Fruit fly (Drosophila melanogaster) whole organism, embryonic: ENCODE results near the gene Tomosyn.

ENCODE experiments used
- BEAF-32 ChIP-seq: fragments of 200-800 bp; sonication (Bioruptor generic); optimal IDR thresholded peaks from 3 replicates; lab custom pipeline; 2017; ENCODE audit warnings: missing biosample characterization, missing genetic modification characterization, mild to moderate bottlenecking, moderate library complexity, missing genetic modification reagents
- CG10321 ChIP-seq: fragments of 200-800 bp; sonication (Bioruptor generic); IDR thresholded peaks from 2 replicates; pipeline ENCODE4 v1.3.6; 2022; ENCODE audit warnings: missing biosample characterization, missing genetic modification characterization
- CG10654 ChIP-seq: fragments of 200-800 bp; sonication (Bioruptor generic); optimal IDR thresholded peaks from 2 replicates; lab custom pipeline; 2016; ENCODE audit warnings: missing biosample characterization, missing genetic modification characterization
- CG11398 ChIP-seq: fragments of 200-800 bp; sonication (Bioruptor generic); optimal IDR thresholded peaks from 2 replicates; lab custom pipeline; 2016; ENCODE audit warnings: missing biosample characterization, missing genetic modification characterization
- CG11456 ChIP-seq: fragments of 200-800 bp; sonication (Bioruptor generic); IDR thresholded peaks from 3 replicates; pipeline ENCODE4 v1.3.6; 2022; ENCODE audit warnings: missing biosample characterization, missing genetic modification characterization
- CG11695 ChIP-seq: fragments of 200-800 bp; sonication (Bioruptor generic); IDR thresholded peaks from 3 replicates; pipeline ENCODE4 v1.3.6; 2022; ENCODE audit warnings: missing biosample characterization, missing genetic modification characterization
- CG11696 ChIP-seq: fragments of 200-800 bp; sonication (Bioruptor generic); IDR thresholded peaks from 2 replicates; pipeline ENCODE4 v1.3.6; 2022; ENCODE audit warnings: missing biosample characterization, missing genetic modification characterization
- CG13894 ChIP-seq: fragments of 200-800 bp; sonication (Bioruptor generic); optimal IDR thresholded peaks from 3 replicates; lab custom pipeline; 2018; ENCODE audit warnings: missing biosample characterization, mild to moderate bottlenecking, missing genetic modification characterization, moderate library complexity
- CG2875 ChIP-seq: fragments of 200-800 bp; sonication (Bioruptor generic); optimal IDR thresholded peaks from 2 replicates; lab custom pipeline; 2017; ENCODE audit warnings: missing biosample characterization, mild to moderate bottlenecking, missing genetic modification characterization, missing genetic modification reagents
- CG2889 ChIP-seq: fragments of 200-800 bp; sonication (Bioruptor generic); IDR thresholded peaks from 3 replicates; pipeline ENCODE4 v1.3.6; 2022; ENCODE audit warnings: missing biosample characterization, missing genetic modification characterization
- CG30020 ChIP-seq: fragments of 200-800 bp; optimal IDR thresholded peaks from 2 replicates; lab custom pipeline; 2019; ENCODE audit warnings: missing biosample characterization, mild to moderate bottlenecking, missing genetic modification characterization, moderate library complexity
- CG31388 ChIP-seq: fragments of 200-800 bp; sonication (Bioruptor generic); optimal IDR thresholded peaks from 2 replicates; lab custom pipeline; 2016; ENCODE audit warnings: missing biosample characterization, missing genetic modification characterization
- CG3163 ChIP-seq: fragments of 200-800 bp; sonication (Bioruptor generic); optimal IDR thresholded peaks from 3 replicates; lab custom pipeline; 2016; ENCODE audit warnings: missing biosample characterization, missing genetic modification characterization
- CG33213 ChIP-seq: fragments of 200-800 bp; sonication (Bioruptor generic); optimal IDR thresholded peaks from 3 replicates; lab custom pipeline; 2016; ENCODE audit warnings: missing biosample characterization, missing genetic modification characterization
- CG33557 ChIP-seq: fragments of 200-800 bp; sonication (Bioruptor generic); optimal IDR thresholded peaks from 2 replicates; lab custom pipeline; 2019; ENCODE audit warnings: missing biosample characterization, mild to moderate bottlenecking, missing genetic modification characterization, moderate library complexity
- CG7556 ChIP-seq: fragments of 200-800 bp; sonication (Bioruptor generic); optimal IDR thresholded peaks from 2 replicates; lab custom pipeline; 2017; ENCODE audit warnings: missing biosample characterization, mild to moderate bottlenecking, missing genetic modification characterization
- CG7963 ChIP-seq: fragments of 200-800 bp; sonication (Bioruptor generic); IDR thresholded peaks from 3 replicates; pipeline ENCODE4 v1.3.6; 2022; ENCODE audit warnings: missing biosample characterization, missing genetic modification characterization; ENCODE audit not compliant: partially characterized antibody
- CG8478 ChIP-seq: fragments of >200 bp; optimal IDR thresholded peaks from 2 replicates; lab custom pipeline; 2018
- CG8765 ChIP-seq: fragments of 200-800 bp; sonication (Bioruptor generic); IDR thresholded peaks from 2 replicates; pipeline ENCODE4 v1.3.6; 2022; ENCODE audit warnings: missing biosample characterization, missing genetic modification characterization
- CG9215 ChIP-seq: fragments of 200-800 bp; sonication (Bioruptor generic); IDR thresholded peaks from 2 replicates; pipeline ENCODE4 v1.3.6; 2022; ENCODE audit warnings: missing biosample characterization, missing genetic modification characterization
- CG9817 ChIP-seq: fragments of 200-800 bp; sonication (Bioruptor generic); optimal IDR thresholded peaks from 2 replicates; lab custom pipeline; 2018; ENCODE audit warnings: missing biosample characterization, mild to moderate bottlenecking, missing genetic modification characterization, moderate library complexity
- D19A ChIP-seq: fragments of 200-800 bp; optimal IDR thresholded peaks from 3 replicates; lab custom pipeline; 2019; ENCODE audit warnings: missing biosample characterization, mild to moderate bottlenecking, missing genetic modification characterization, moderate library complexity
- Dbx ChIP-seq: fragments of 200-800 bp; sonication (Bioruptor generic); IDR thresholded peaks from 3 replicates; pipeline ENCODE4 v1.3.6; 2022; ENCODE audit warnings: missing biosample characterization, missing genetic modification characterization
- Gug ChIP-seq: fragments of 200-800 bp; sonication (Bioruptor generic); IDR thresholded peaks from 4 replicates; pipeline ENCODE4 v1.3.6; 2022; ENCODE audit warnings: missing biosample characterization, missing genetic modification characterization
- H15 ChIP-seq: fragments of 200-800 bp; sonication (Bioruptor generic); IDR thresholded peaks from 3 replicates; pipeline ENCODE4 v1.3.6; 2022; ENCODE audit warnings: missing biosample characterization, missing genetic modification characterization
- HLH4C ChIP-seq: fragments of 200-800 bp; sonication (Bioruptor generic); IDR thresholded peaks from 3 replicates; pipeline ENCODE4 v1.3.6; 2022; ENCODE audit warnings: missing biosample characterization, missing genetic modification characterization; ENCODE audit not compliant: partially characterized antibody
- Hr3 ChIP-seq: fragments of 200-800 bp; sonication (Bioruptor generic); optimal IDR thresholded peaks from 3 replicates; lab custom pipeline; 2016; ENCODE audit warnings: missing biosample characterization, missing genetic modification characterization
- Lhr ChIP-seq: fragments of 200-800 bp; sonication (Bioruptor generic); optimal IDR thresholded peaks from 3 replicates; lab custom pipeline; 2017; ENCODE audit warnings: mild to moderate bottlenecking, missing biosample characterization, missing genetic modification reagents, missing genetic modification characterization
- Med ChIP-seq: fragments of 200-800 bp; sonication (Bioruptor generic); peaks from one replicate; lab custom pipeline; 2016; ENCODE audit warnings: missing biosample characterization, missing genetic modification characterization, mild to moderate bottlenecking, inconsistent platforms, moderate library complexity
- Oaz ChIP-seq: fragments of 200-800 bp; sonication (Bioruptor generic); IDR thresholded peaks from 2 replicates; pipeline ENCODE4 v1.3.6; 2022; ENCODE audit warnings: missing biosample characterization, missing genetic modification characterization
- Ptx1 ChIP-seq: fragments of 200-800 bp; sonication (Bioruptor generic); IDR thresholded peaks from 2 replicates; pipeline ENCODE4 v1.3.6; 2022; ENCODE audit warnings: missing biosample characterization, missing genetic modification characterization
- Sry-δ ChIP-seq: fragments of 200-800 bp; sonication (Bioruptor generic); optimal IDR thresholded peaks from 2 replicates; lab custom pipeline; 2016; ENCODE audit warnings: missing biosample characterization, missing genetic modification characterization
- ap ChIP-seq: fragments of 200-800 bp; sonication (Bioruptor generic); IDR thresholded peaks from 2 replicates; pipeline ENCODE4 v1.3.6; 2022; ENCODE audit warnings: missing biosample characterization, missing genetic modification characterization
- ara ChIP-seq: fragments of 200-800 bp; sonication (Bioruptor generic); IDR thresholded peaks from 2 replicates; pipeline ENCODE4 v1.3.6; 2022; ENCODE audit warnings: missing biosample characterization, missing genetic modification characterization
- ash1 ChIP-seq: fragments of 200-800 bp; sonication (Bioruptor generic); optimal IDR thresholded peaks from 2 replicates; lab custom pipeline; 2018; ENCODE audit warnings: missing biosample characterization, mild to moderate bottlenecking, missing genetic modification characterization
- ato ChIP-seq: fragments of 200-800 bp; sonication (Bioruptor generic); IDR thresholded peaks from 2 replicates; pipeline ENCODE4 v1.3.6; 2022; ENCODE audit warnings: missing biosample characterization, missing genetic modification characterization; ENCODE audit not compliant: partially characterized antibody
- bsh ChIP-seq, 2 experiments: fragments of 200-800 bp; sonication (Bioruptor generic); optimal IDR thresholded peaks; 2 replicates each; lab custom pipeline; 2017 to 2018; ENCODE audit warnings: mild to moderate bottlenecking in 2 of 2, missing biosample characterization in 2 of 2, missing genetic modification characterization in 2 of 2, moderate library complexity in 1 of 2
- crol ChIP-seq: fragments of 200-800 bp; sonication (Bioruptor generic); IDR thresholded peaks from 2 replicates; pipeline ENCODE4 v1.3.6; 2022; ENCODE audit warnings: missing biosample characterization, missing genetic modification characterization
- dati ChIP-seq: fragments of 200-800 bp; sonication (Bioruptor generic); IDR thresholded peaks from 2 replicates; pipeline ENCODE4 v1.3.6; 2022; ENCODE audit warnings: missing biosample characterization, missing genetic modification characterization
- fu2 ChIP-seq: fragments of 200-800 bp; sonication (Bioruptor generic); optimal IDR thresholded peaks from 2 replicates; lab custom pipeline; 2016; ENCODE audit warnings: missing biosample characterization, missing genetic modification characterization
- jing ChIP-seq: fragments of 200-800 bp; sonication (Bioruptor generic); optimal IDR thresholded peaks from 2 replicates; lab custom pipeline; 2018; ENCODE audit warnings: missing biosample characterization, mild to moderate bottlenecking, missing genetic modification characterization
- mld ChIP-seq: fragments of 200-800 bp; sonication (Bioruptor generic); IDR thresholded peaks from 3 replicates; pipeline ENCODE4 v1.3.6; 2022; ENCODE audit warnings: missing biosample characterization, missing genetic modification characterization; ENCODE audit not compliant: partially characterized antibody
- ro ChIP-seq: fragments of 200-800 bp; sonication (Bioruptor generic); IDR thresholded peaks from 2 replicates; pipeline ENCODE4 v1.3.6; 2022; ENCODE audit warnings: missing biosample characterization, missing genetic modification characterization
- row ChIP-seq: fragments of 200-800 bp; sonication (Bioruptor generic); IDR thresholded peaks from 3 replicates; pipeline ENCODE4 v1.3.6; 2022; ENCODE audit warnings: missing biosample characterization, missing genetic modification characterization
- scrt ChIP-seq: fragments of 200-800 bp; sonication (Bioruptor generic); optimal IDR thresholded peaks from 2 replicates; lab custom pipeline; 2018; ENCODE audit warnings: missing biosample characterization, mild to moderate bottlenecking, missing genetic modification characterization, moderate library complexity
- sisA ChIP-seq: fragments of 200-800 bp; sonication (Bioruptor generic); IDR thresholded peaks from 2 replicates; pipeline ENCODE4 v1.3.6; 2022; ENCODE audit warnings: missing biosample characterization, missing genetic modification characterization
- slp2 ChIP-seq: fragments of 200-800 bp; sonication (Bioruptor generic); optimal IDR thresholded peaks from 2 replicates; lab custom pipeline; 2016; ENCODE audit warnings: missing biosample characterization, missing genetic modification characterization
- sr ChIP-seq: fragments of 200-800 bp; sonication (Bioruptor generic); IDR thresholded peaks from 3 replicates; pipeline ENCODE4 v1.3.6; 2022; ENCODE audit warnings: missing biosample characterization, missing genetic modification characterization
- trem ChIP-seq: fragments of 200-800 bp; optimal IDR thresholded peaks from 3 replicates; lab custom pipeline; 2019; ENCODE audit warnings: missing biosample characterization, mild to moderate bottlenecking, missing genetic modification characterization, moderate library complexity
- yki ChIP-seq: fragments of >200 bp; optimal IDR thresholded peaks from 3 replicates; lab custom pipeline; 2018
- zf30C ChIP-seq: fragments of 200-800 bp; sonication (Bioruptor generic); optimal IDR thresholded peaks from 3 replicates; lab custom pipeline; 2018; ENCODE audit warnings: missing biosample characterization, mild to moderate bottlenecking, missing genetic modification characterization

Tomosyn gene

dm6 chrX:12591223-12592120 lies 39.9 kb upstream of the Tomosyn start (continued):
- peak; percentile 77 for TF ChIP-seq row (GFP tag; lab: Robert Waterston, UW)
- no peak for TF ChIP-seq Lhr
- peak; percentile 49 for TF ChIP-seq CG11398 (GFP tag; lab: Kevin White, UChicago)
- no peak for TF ChIP-seq mld (GFP tag; lab: Robert Waterston, UW)
- no peak for TF ChIP-seq CG11696
- peak; percentile 40 for TF ChIP-seq CG3163
- TF ChIP-seq trem, result no peak
- no peak for TF ChIP-seq zf30C (GFP tag; lab: Kevin White, UChicago)
- no peak for TF ChIP-seq Oaz (GFP tag; lab: Robert Waterston, UW)
- no peak for TF ChIP-seq Dbx (GFP tag; lab: Robert Waterston, UW)
- TF ChIP-seq CG2889, result no peak
- TF ChIP-seq CG9215, result no peak
- no peak for TF ChIP-seq CG31388
- TF ChIP-seq Gug (GFP tag; lab: Robert Waterston, UW), result no peak
- no peak for TF ChIP-seq fu2 (GFP tag; lab: Kevin White, UChicago)
- no peak for TF ChIP-seq CG9817 (tag; lab: Kevin White, UChicago)
- TF ChIP-seq CG2875 (GFP tag; lab: Kevin White, UChicago), result peak; percentile 56
- TF ChIP-seq ara, result no peak
- TF ChIP-seq Med (GFP tag; lab: Kevin White, UChicago), result peak; percentile 79
- peak; percentile 43 for TF ChIP-seq CG13894
- TF ChIP-seq CG10321 (GFP tag; lab: Robert Waterston, UW), result no peak
- TF ChIP-seq Ptx1, result 0 out of 2 replicates have a peak, but pooled peaks have one; percentile 16
- no peak for TF ChIP-seq CG33213 (GFP tag; lab: Kevin White, UChicago)
- TF ChIP-seq ash1, result no peak
- TF ChIP-seq CG7556 (GFP tag; lab: Kevin White, UChicago), result peak; percentile 69
- no peak for TF ChIP-seq BEAF-32 (GFP tag; lab: Kevin White, UChicago)
- TF ChIP-seq D19A (tag; lab: Kevin White, UChicago), result peak; percentile 54
- TF ChIP-seq bsh (GFP tag; optimal IDR thresholded peaks at IDR 0.05; lab: Kevin White, UChicago), result peak; percentile 39 to 62
- peak; percentile 22 for TF ChIP-seq Hr3 (GFP tag; lab: Kevin White, UChicago)
- no peak for TF ChIP-seq yki
- peak; percentile 82 for TF ChIP-seq CG8478
- TF ChIP-seq sisA (GFP tag; lab: Robert Waterston, UW), result no peak
- no peak for TF ChIP-seq CG7963 (GFP tag; lab: Robert Waterston, UW)
- no peak for TF ChIP-seq slp2
- no peak for TF ChIP-seq crol (GFP tag; lab: Robert Waterston, UW)
- TF ChIP-seq CG30020 (tag; lab: Kevin White, UChicago), result no peak
- no peak for TF ChIP-seq sr (GFP tag; lab: Robert Waterston, UW)
- no peak for TF ChIP-seq Sry-δ
- no peak for TF ChIP-seq scrt (GFP tag; lab: Kevin White, UChicago)
- TF ChIP-seq ro, result no peak
- no peak for TF ChIP-seq ap (GFP tag; lab: Robert Waterston, UW)
- 0 out of 3 replicates have a peak, but pooled peaks have one; percentile 6 for TF ChIP-seq CG11695 (GFP tag; lab: Robert Waterston, UW)
- no peak for TF ChIP-seq CG11456 (GFP tag; lab: Robert Waterston, UW)
- no peak for TF ChIP-seq ato (GFP tag; lab: Robert Waterston, UW)
- peak; percentile 45 for TF ChIP-seq CG33557 (GFP tag; lab: Kevin White, UChicago)
- TF ChIP-seq jing (GFP tag; lab: Kevin White, UChicago), result no peak
- no peak for TF ChIP-seq CG10654 (GFP tag; lab: Kevin White, UChicago)
- no peak for TF ChIP-seq CG8765 (GFP tag; lab: Robert Waterston, UW)
- TF ChIP-seq HLH4C, result no peak
- no peak for TF ChIP-seq dati (GFP tag; lab: Robert Waterston, UW)
- no peak for TF ChIP-seq H15
